Fruit fly (Drosophila melanogaster): Measurements from ENCODE around the gene Cyp4e3.

Gene Cyp4e3

dm6 chr2L:9763212-9763869, 13.5 kb upstream of the Cyp4e3 start, which contains the start of the genes Taf11 and und (continued):
- TF ChIP-seq CG3281 (GFP tag; optimal IDR thresholded peaks at IDR 0.05) (peak; percentile 60), tll (GFP tag; optimal IDR thresholded peaks at IDR 0.05) (peak in 1 of 2 experiments; percentile 71), Pdp1 (GFP tag; optimal IDR thresholded peaks at IDR 0.05) (no peak), CG14710 (tag; optimal IDR thresholded peaks at IDR 0.05) (peak; percentile 72), cas (GFP tag; IDR thresholded peaks at IDR 0.05) (no peak), tin (GFP tag; optimal IDR thresholded peaks at IDR 0.05) (peak; percentile 44), CG9932 (GFP tag; IDR thresholded peaks at IDR 0.05) (peak; percentile 65; the same call in 1 of the 2 replicates), Fer2 (tag; optimal IDR thresholded peaks at IDR 0.05) (peak; percentile 3), CG10267 (tag; optimal IDR thresholded peaks at IDR 0.05) (peak; percentile 94), pho (GFP tag; optimal IDR thresholded peaks at IDR 0.05) (no peak), vnd (GFP tag; IDR thresholded peaks at IDR 0.05; ENCODE audit: partially characterized antibody) (peak; percentile 80)

dm6 chr2L:9758856-9759255, 9.0 kb upstream of the Cyp4e3 start:
- TF ChIP-seq CTCF (GFP tag; optimal IDR thresholded peaks at IDR 0.05), result peak; percentile 24
- no peak for TF ChIP-seq crp (GFP tag; optimal IDR thresholded peaks at IDR 0.05)
- peak; percentile 54; the same call in 1 of the 3 replicates for TF ChIP-seq Mrtf (GFP tag; IDR thresholded peaks at IDR 0.05)
- TF ChIP-seq fru (optimal IDR thresholded peaks at IDR 0.05), result peak; percentile 21
- peak; percentile 51 for TF ChIP-seq CG31224 (GFP tag; IDR thresholded peaks at IDR 0.05)
- no peak for TF ChIP-seq hkb (optimal IDR thresholded peaks at IDR 0.05)
- no peak for TF ChIP-seq hkb (GFP tag; IDR thresholded peaks at IDR 0.05)
- TF ChIP-seq nmo (GFP tag; optimal IDR thresholded peaks at IDR 0.05), result peak; percentile 46
- no peak for TF ChIP-seq ap (GFP tag; IDR thresholded peaks at IDR 0.05)
- 0 out of 2 replicates have a peak, but pooled peaks have one; percentile 18 for TF ChIP-seq CG10321 (GFP tag; IDR thresholded peaks at IDR 0.05)
- TF ChIP-seq Dip2 (GFP tag; IDR thresholded peaks at IDR 0.05), result no peak
- TF ChIP-seq Sox100B (GFP tag; optimal IDR thresholded peaks at IDR 0.05), result no peak
- TF ChIP-seq cato (GFP tag; optimal IDR thresholded peaks at IDR 0.05; ENCODE audit: borderline replicate concordance), result peak; percentile 4
- TF ChIP-seq CG16779 (GFP tag; IDR thresholded peaks at IDR 0.05), result no peak
- TF ChIP-seq emc (GFP tag; optimal IDR thresholded peaks at IDR 0.05), result peak; percentile 15
- peak; percentile 62 for TF ChIP-seq lilli (GFP tag; optimal IDR thresholded peaks at IDR 0.05)
- no peak for TF ChIP-seq CG1832 (GFP tag; optimal IDR thresholded peaks at IDR 0.05)
- peak; percentile 36 for TF ChIP-seq CG13775 (GFP tag; optimal IDR thresholded peaks at IDR 0.05)
- peak; percentile 61; the same call in 2 of the 3 replicates for TF ChIP-seq Optix (GFP tag; IDR thresholded peaks at IDR 0.05)
- TF ChIP-seq chn (GFP tag; optimal IDR thresholded peaks at IDR 0.05), result peak; percentile 65
- TF ChIP-seq GATAe (GFP tag; conservative IDR thresholded peaks at IDR 0.05), result peak; percentile 54; the same call in 1 of the 2 replicates
- TF ChIP-seq phol (tag; optimal IDR thresholded peaks at IDR 0.05), result peak; percentile 40
- no peak for TF ChIP-seq eyg (GFP tag; optimal IDR thresholded peaks at IDR 0.05)
- peak; percentile 43 for TF ChIP-seq CG30020 (tag; optimal IDR thresholded peaks at IDR 0.05)
- peak; percentile 86 for TF ChIP-seq tna (GFP tag; IDR thresholded peaks at IDR 0.05; ENCODE audit: partially characterized antibody)
- TF ChIP-seq fu2 (GFP tag; optimal IDR thresholded peaks at IDR 0.05), result peak; percentile 63
- TF ChIP-seq eve (GFP tag; optimal IDR thresholded peaks at IDR 0.05), result no peak
- no peak for TF ChIP-seq grn (GFP tag; optimal IDR thresholded peaks at IDR 0.05)
- peak; percentile 12 for TF ChIP-seq gfzf (GFP tag; optimal IDR thresholded peaks at IDR 0.05)
- TF ChIP-seq Kr (GFP tag; optimal IDR thresholded peaks at IDR 0.05), result no peak
- TF ChIP-seq Ets97D (GFP tag; optimal IDR thresholded peaks at IDR 0.05), result peak; percentile 53
- TF ChIP-seq gsb-n (tag; optimal IDR thresholded peaks at IDR 0.05), result peak; percentile 99
- no peak for TF ChIP-seq pan (optimal IDR thresholded peaks at IDR 0.05)
- peak in 1 of 2 experiments; percentile 72 for TF ChIP-seq pan (GFP tag; optimal IDR thresholded peaks at IDR 0.05 in 1 of 2, IDR thresholded peaks at IDR 0.05 in 1 of 2)
- no peak for TF ChIP-seq crc (GFP tag; optimal IDR thresholded peaks at IDR 0.05)
- TF ChIP-seq CG8478 (optimal IDR thresholded peaks at IDR 0.05), result no peak
- TF ChIP-seq Lhr (GFP tag; optimal IDR thresholded peaks at IDR 0.05), result peak; percentile 0
- TF ChIP-seq sqz (GFP tag; optimal IDR thresholded peaks at IDR 0.05), result no peak
- no peak for TF ChIP-seq CG4617 (GFP tag; optimal IDR thresholded peaks at IDR 0.05; ENCODE audit: borderline replicate concordance)

Data from whole organism, embryonic.